Fruit fly (Drosophila melanogaster): ENCODE data around the gene CG3961.

Gene CG3961

DNA sequence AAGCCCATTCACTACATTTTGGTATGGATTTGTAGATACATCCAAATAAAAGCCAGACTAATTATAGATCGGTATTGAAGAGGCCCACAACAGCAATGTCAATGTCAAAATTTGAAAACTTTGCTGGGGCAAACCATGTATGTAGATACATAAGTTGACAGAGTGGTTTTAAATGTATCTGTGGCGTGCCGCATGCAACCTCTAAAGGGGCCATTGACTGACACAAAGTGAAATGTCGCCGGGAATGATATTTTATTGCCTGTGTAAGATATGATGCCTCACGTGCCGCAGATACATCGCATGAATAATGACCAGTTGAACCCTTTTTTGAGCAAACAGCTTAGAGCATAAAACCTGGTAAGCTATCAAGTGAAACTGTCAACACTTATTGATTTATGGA is 57.6 kb downstream of the CG3961 start:
- TF ChIP-seq salm (tag; optimal IDR thresholded peaks at IDR 0.05) = no peak
- peak in 1 of 3 experiments; percentile 22 for TF ChIP-seq lola (GFP tag; optimal IDR thresholded peaks at IDR 0.05)
- TF ChIP-seq Taf1 (GFP tag; IDR thresholded peaks at IDR 0.05) = no peak
- peak; percentile 35 for TF ChIP-seq Kr (GFP tag; optimal IDR thresholded peaks at IDR 0.05)
- peak; percentile 41 for TF ChIP-seq HLHmδ (GFP tag; optimal IDR thresholded peaks at IDR 0.05)
- no peak for TF ChIP-seq CG33213 (GFP tag; optimal IDR thresholded peaks at IDR 0.05)
- TF ChIP-seq D19B (GFP tag; optimal IDR thresholded peaks at IDR 0.05) = no peak
- TF ChIP-seq CG1602 (GFP tag; optimal IDR thresholded peaks at IDR 0.05) = no peak
- TF ChIP-seq sd (tag; optimal IDR thresholded peaks at IDR 0.05) = peak; percentile 18
- TF ChIP-seq sug (tag; optimal IDR thresholded peaks at IDR 0.05) = peak; percentile 1
- peak; percentile 12 for TF ChIP-seq cg (GFP tag; optimal IDR thresholded peaks at IDR 0.05)
- no peak for TF ChIP-seq Lim3 (GFP tag; IDR thresholded peaks at IDR 0.05)
- TF ChIP-seq otp (GFP tag; IDR thresholded peaks at IDR 0.05) = no peak
- no peak for TF ChIP-seq sna (GFP tag; IDR thresholded peaks at IDR 0.05; ENCODE audit: partially characterized antibody)
- TF ChIP-seq bigmax (GFP tag; optimal IDR thresholded peaks at IDR 0.05) = no peak
- TF ChIP-seq CG4617 (GFP tag; optimal IDR thresholded peaks at IDR 0.05; ENCODE audit: borderline replicate concordance) = no peak
- TF ChIP-seq CG6813 (GFP tag; optimal IDR thresholded peaks at IDR 0.05) = peak; percentile 39
- no peak for TF ChIP-seq CG1024 (GFP tag; IDR thresholded peaks at IDR 0.05)
- TF ChIP-seq HLH54F (GFP tag; optimal IDR thresholded peaks at IDR 0.05) = no peak
- TF ChIP-seq CG32767 (GFP tag; IDR thresholded peaks at IDR 0.05) = 0 out of 2 replicates have a peak, but pooled peaks have one; percentile 43
- TF ChIP-seq Sox100B (GFP tag; optimal IDR thresholded peaks at IDR 0.05) = no peak
- TF ChIP-seq cwo (GFP tag; optimal IDR thresholded peaks at IDR 0.05) = peak; percentile 55
- 0 out of 2 replicates have a peak, but pooled peaks have one; percentile 6 for TF ChIP-seq Bgb (GFP tag; IDR thresholded peaks at IDR 0.05; ENCODE audit: partially characterized antibody)
- peak; percentile 55; the same call in 2 of the 3 replicates for TF ChIP-seq CG2199 (GFP tag; IDR thresholded peaks at IDR 0.05)
- peak; percentile 73 for TF ChIP-seq Med (GFP tag)
- TF ChIP-seq run (tag; optimal IDR thresholded peaks at IDR 0.05) = no peak
- TF ChIP-seq CG1233 (GFP tag; optimal IDR thresholded peaks at IDR 0.05) = no peak
- TF ChIP-seq sr (GFP tag; IDR thresholded peaks at IDR 0.05) = no peak
- TF ChIP-seq CG12071 (GFP tag; optimal IDR thresholded peaks at IDR 0.05) = no peak
- TF ChIP-seq CG12769 (tag; optimal IDR thresholded peaks at IDR 0.05) = peak; percentile 2
- TF ChIP-seq HLH3B (GFP tag; IDR thresholded peaks at IDR 0.05) = no peak
- TF ChIP-seq tna (GFP tag; IDR thresholded peaks at IDR 0.05; ENCODE audit: partially characterized antibody) = no peak
- 0 out of 2 replicates have a peak, but pooled peaks have one; percentile 24 for TF ChIP-seq bbx (GFP tag; IDR thresholded peaks at IDR 0.05; ENCODE audit: partially characterized antibody)
- TF ChIP-seq seq (GFP tag; IDR thresholded peaks at IDR 0.05) = 0 out of 2 replicates have a peak, but pooled peaks have one; percentile 32
- TF ChIP-seq lbe (GFP tag; optimal IDR thresholded peaks at IDR 0.05) = no peak
- no peak for TF ChIP-seq CG11560 (tag; IDR thresholded peaks at IDR 0.05)
- TF ChIP-seq kni (GFP tag; optimal IDR thresholded peaks at IDR 0.05) = peak; percentile 24
- 0 out of 2 replicates have a peak, but pooled peaks have one; percentile 16 for TF ChIP-seq sens-2 (GFP tag; IDR thresholded peaks at IDR 0.05)
- TF ChIP-seq oc (tag; optimal IDR thresholded peaks at IDR 0.05) = peak; percentile 33
- TF ChIP-seq lab (GFP tag; optimal IDR thresholded peaks at IDR 0.05) = peak; percentile 74

DNA sequence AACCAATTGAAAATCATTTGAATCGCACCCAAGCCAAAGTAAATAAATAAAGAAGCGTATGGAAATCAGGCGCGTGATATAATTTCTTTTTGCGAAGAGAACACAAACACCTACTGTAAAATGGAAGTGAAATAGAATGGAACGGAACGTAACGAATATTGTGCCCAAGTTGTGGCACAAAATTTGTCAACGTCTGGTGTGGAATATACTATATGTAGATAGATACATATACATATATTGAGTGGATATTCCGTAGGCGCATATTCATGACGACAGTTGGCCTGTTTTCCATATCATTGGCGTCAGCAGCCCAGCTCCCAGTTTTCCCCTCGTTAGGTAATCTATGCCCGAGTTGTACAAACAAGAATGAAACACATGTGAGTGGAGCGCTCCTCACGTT is 58.1 kb downstream of the CG3961 start:
- TF ChIP-seq Med (GFP tag) = peak; percentile 56
- TF ChIP-seq sens (GFP tag) = peak; percentile 25
- TF ChIP-seq eve (GFP tag; optimal IDR thresholded peaks at IDR 0.05) = peak in 1 of 2 experiments; percentile 52
- TF ChIP-seq esg (GFP tag; conservative IDR thresholded peaks at IDR 0.05) = no peak
- no peak for TF ChIP-seq CkIIα-i1 (GFP tag; IDR thresholded peaks at IDR 0.05)
- no peak for TF ChIP-seq mld (GFP tag; IDR thresholded peaks at IDR 0.05; ENCODE audit: partially characterized antibody)
- no peak for TF ChIP-seq CG14014 (GFP tag; IDR thresholded peaks at IDR 0.05)
- peak; percentile 50; the same call in 1 of the 2 replicates for TF ChIP-seq vvl (GFP tag; IDR thresholded peaks at IDR 0.05)
- TF ChIP-seq gem (tag; optimal IDR thresholded peaks at IDR 0.05) = no peak
- no peak for TF ChIP-seq CG15011 (GFP tag; optimal IDR thresholded peaks at IDR 0.05)
- TF ChIP-seq gce (GFP tag; IDR thresholded peaks at IDR 0.05) = no peak
- no peak for TF ChIP-seq CG30020 (tag; optimal IDR thresholded peaks at IDR 0.05)
- TF ChIP-seq Six4 (GFP tag; optimal IDR thresholded peaks at IDR 0.05) = no peak

Data from whole organism, embryonic.